Worm (Caenorhabditis elegans) whole organism, L4 larva: ENCODE measurements around the gene B0546.3.

ENCODE experiments used
- T26A8.4 ChIP-seq: fragments of 200-800 bp; sonication (Bioruptor generic); IDR thresholded peaks from 2 replicates; pipeline ENCODE4 v1.3.6; 2022; ENCODE audit warnings: missing genetic modification characterization, missing compliant biosample characterization
- Y105C5A.15 ChIP-seq: fragments of 200-800 bp; sonication (Bioruptor generic); IDR thresholded peaks from 2 replicates; pipeline ENCODE4 v1.3.6; 2022; ENCODE audit warnings: missing genetic modification characterization, missing compliant biosample characterization
- Y5F2A.4 ChIP-seq: fragments of 200-800 bp; sonication (Bioruptor generic); optimal IDR thresholded peaks from 2 replicates; lab custom pipeline; 2018; ENCODE audit warnings: mild to moderate bottlenecking, missing genetic modification characterization, missing compliant biosample characterization
- Y75B8A.6 ChIP-seq: fragments of 200-800 bp; sonication (Bioruptor generic); IDR thresholded peaks from 2 replicates; pipeline ENCODE4 v1.3.6; 2022; ENCODE audit warnings: missing genetic modification reagents, missing genetic modification characterization, missing compliant biosample characterization
- ZK546.5 ChIP-seq, 2 experiments: sonication (generic microtip); optimal IDR thresholded peaks; 2 replicates each; lab custom pipeline; 2017; ENCODE audit warnings: missing biosample characterization in 2 of 2, missing genetic modification characterization in 2 of 2
- aha-1 ChIP-seq: fragments of 150-350 bp; peaks from one replicate; lab custom pipeline; 2014; ENCODE audit warnings: missing biosample characterization, missing genetic modification characterization
- aly-2 ChIP-seq: sonication (generic microtip); optimal IDR thresholded peaks from 2 replicates; lab custom pipeline; 2018; ENCODE audit warnings: missing biosample characterization, missing genetic modification characterization
- ceh-20 ChIP-seq: fragments of 200-800 bp; sonication (Bioruptor generic); IDR thresholded peaks from 2 replicates; pipeline ENCODE4 v1.3.6; 2022; ENCODE audit warnings: missing genetic modification reagents, missing genetic modification characterization, missing compliant biosample characterization
- ceh-28 ChIP-seq: fragments of 150-350 bp; optimal IDR thresholded peaks from 2 replicates; lab custom pipeline; 2014; ENCODE audit warnings: missing biosample characterization, missing genetic modification reagents, missing genetic modification characterization
- ceh-44 ChIP-seq: fragments of 200-800 bp; sonication (Bioruptor generic); IDR thresholded peaks from 2 replicates; pipeline ENCODE4 v1.3.6; 2022; ENCODE audit warnings: missing genetic modification reagents, missing genetic modification characterization, missing compliant biosample characterization
- ceh-62 ChIP-seq: sonication (generic microtip); optimal IDR thresholded peaks from 2 replicates; lab custom pipeline; 2017; ENCODE audit warnings: missing biosample characterization, missing genetic modification characterization
- ceh-82 ChIP-seq: sonication (generic microtip); optimal IDR thresholded peaks from 2 replicates; lab custom pipeline; 2017; ENCODE audit warnings: missing biosample characterization, missing genetic modification characterization
- ctbp-1 ChIP-seq: fragments of 200-800 bp; sonication (Bioruptor generic); IDR thresholded peaks from 2 replicates; pipeline ENCODE4 v1.3.6; 2022; ENCODE audit warnings: missing genetic modification reagents, missing genetic modification characterization, missing compliant biosample characterization
- daf-16 ChIP-seq, 3 experiments: sonication (generic microtip); optimal IDR thresholded peaks; 2 replicates each; lab custom pipeline; 2016 to 2017; ENCODE audit warnings: missing genetic modification characterization in 3 of 3, missing genetic modification reagents in 3 of 3, mild to moderate bottlenecking in 2 of 3, missing compliant biosample characterization in 2 of 3, missing biosample characterization in 1 of 3, moderate library complexity in 1 of 3
- daf-19 ChIP-seq: fragments of 200-800 bp; sonication (Bioruptor generic); conservative IDR thresholded peaks from 2 replicates; pipeline ENCODE4 v1.3.6; 2022; ENCODE audit warnings: missing genetic modification characterization, missing compliant biosample characterization
- daf-8 ChIP-seq: fragments of 200-800 bp; sonication (Bioruptor generic); IDR thresholded peaks from 2 replicates; pipeline ENCODE4 v1.3.6; 2022; ENCODE audit warnings: missing genetic modification characterization, missing compliant biosample characterization
- dmd-8 ChIP-seq: fragments of 200-800 bp; sonication (Bioruptor generic); IDR thresholded peaks from 2 replicates; pipeline ENCODE4 v1.3.6; 2022; ENCODE audit warnings: missing genetic modification characterization, missing compliant biosample characterization
- dpl-1 ChIP-seq: fragments of 150-350 bp; optimal IDR thresholded peaks from 2 replicates; lab custom pipeline; 2014; ENCODE audit warnings: missing biosample characterization, missing genetic modification reagents, missing genetic modification characterization
- duxl-1 ChIP-seq: sonication (generic microtip); optimal IDR thresholded peaks from 2 replicates; lab custom pipeline; 2016; ENCODE audit warnings: mild to moderate bottlenecking, missing genetic modification characterization, moderate library complexity, missing compliant biosample characterization; ENCODE audit not compliant: poor library complexity
- egl-27 ChIP-seq: sonication (generic microtip); optimal IDR thresholded peaks from 3 replicates; lab custom pipeline; 2017; ENCODE audit warnings: missing biosample characterization, missing genetic modification reagents, missing genetic modification characterization
- fos-1 ChIP-seq: fragments of 150-350 bp; optimal IDR thresholded peaks from 2 replicates; lab custom pipeline; 2014; ENCODE audit warnings: missing biosample characterization, missing genetic modification characterization
- gei-8 ChIP-seq: fragments of 200-800 bp; sonication (Bioruptor generic); optimal IDR thresholded peaks from 2 replicates; lab custom pipeline; 2018; ENCODE audit warnings: mild to moderate bottlenecking, missing genetic modification characterization, missing compliant biosample characterization
- jun-1 ChIP-seq: fragments of 150-350 bp; optimal IDR thresholded peaks from 2 replicates; lab custom pipeline; 2014; ENCODE audit warnings: missing biosample characterization, missing genetic modification reagents, missing genetic modification characterization
- lin-15B ChIP-seq: fragments of 150-350 bp; sonication (generic microtip); optimal IDR thresholded peaks from 3 replicates; lab custom pipeline; 2014; ENCODE audit warnings: missing biosample characterization, missing genetic modification characterization
- lin-29 ChIP-seq: fragments of 200-800 bp; sonication (Bioruptor generic); IDR thresholded peaks from 2 replicates; pipeline ENCODE4 v1.3.6; 2022; ENCODE audit warnings: missing genetic modification reagents, missing genetic modification characterization, missing compliant biosample characterization
- lir-3 ChIP-seq: sonication (generic microtip); optimal IDR thresholded peaks from 2 replicates; lab custom pipeline; 2016; ENCODE audit warnings: mild to moderate bottlenecking, missing genetic modification characterization, missing compliant biosample characterization
- mdl-1 ChIP-seq, 2 experiments: fragments of 150-350 bp in 1 of 2; sonication (generic microtip) in 1 of 2; optimal IDR thresholded peaks; 2 replicates each; lab custom pipeline; 2014 to 2017; ENCODE audit warnings: missing biosample characterization in 2 of 2, missing genetic modification characterization in 2 of 2
- mep-1 ChIP-seq: fragments of 150-350 bp; sonication (generic microtip); optimal IDR thresholded peaks from 3 replicates; lab custom pipeline; 2014; ENCODE audit warnings: missing biosample characterization, missing genetic modification characterization
- mes-2 ChIP-seq: sonication (generic microtip); optimal IDR thresholded peaks from 2 replicates; lab custom pipeline; 2016; ENCODE audit warnings: missing genotype, mild to moderate bottlenecking, missing genetic modification characterization, missing compliant biosample characterization; ENCODE audit not compliant: poor library complexity, severe bottlenecking
- mxl-3 ChIP-seq: fragments of 200-800 bp; sonication (Bioruptor generic); optimal IDR thresholded peaks from 2 replicates; lab custom pipeline; 2018; ENCODE audit warnings: mild to moderate bottlenecking, missing genetic modification characterization, missing compliant biosample characterization
- nhr-10 ChIP-seq: fragments of 150-350 bp; optimal IDR thresholded peaks from 2 replicates; lab custom pipeline; 2014; ENCODE audit warnings: missing biosample characterization, missing genetic modification characterization
- nhr-102 ChIP-seq: sonication (generic microtip); optimal IDR thresholded peaks from 2 replicates; lab custom pipeline; 2016; ENCODE audit warnings: mild to moderate bottlenecking, missing genetic modification characterization, moderate library complexity, missing compliant biosample characterization
- nhr-11 ChIP-seq: fragments of 150-350 bp; optimal IDR thresholded peaks from 2 replicates; lab custom pipeline; 2014; ENCODE audit warnings: missing biosample characterization, missing genetic modification characterization
- nhr-28 ChIP-seq: fragments of 150-350 bp; optimal IDR thresholded peaks from 2 replicates; lab custom pipeline; 2014; ENCODE audit warnings: missing biosample characterization, missing genetic modification characterization
- nhr-41 ChIP-seq: fragments of 200-800 bp; sonication (Bioruptor generic); IDR thresholded peaks from 2 replicates; pipeline ENCODE4 v1.3.6; 2022; ENCODE audit warnings: missing genetic modification reagents, missing genetic modification characterization, missing compliant biosample characterization
- nhr-42 ChIP-seq: fragments of 200-800 bp; sonication (Bioruptor generic); IDR thresholded peaks from 2 replicates; pipeline ENCODE4 v1.3.6; 2022; ENCODE audit warnings: missing genetic modification characterization, missing compliant biosample characterization
- nhr-77 ChIP-seq: fragments of 150-350 bp; optimal IDR thresholded peaks from 2 replicates; lab custom pipeline; 2014; ENCODE audit warnings: missing biosample characterization, missing genetic modification characterization
- pqm-1 ChIP-seq: sonication (generic microtip); optimal IDR thresholded peaks from 2 replicates; lab custom pipeline; 2017; ENCODE audit warnings: missing biosample characterization, missing genetic modification characterization
- saeg-2 ChIP-seq: fragments of 200-800 bp; sonication (Bioruptor generic); IDR thresholded peaks from 2 replicates; pipeline ENCODE4 v1.3.6; 2022; ENCODE audit warnings: missing genetic modification reagents, missing genetic modification characterization, missing compliant biosample characterization
- set-16 ChIP-seq: fragments of 200-800 bp; sonication (Bioruptor generic); IDR thresholded peaks from 2 replicates; pipeline ENCODE4 v1.3.6; 2022; ENCODE audit warnings: missing genetic modification reagents, missing genetic modification characterization, missing compliant biosample characterization
- snpc-4 ChIP-seq: fragments of 150-350 bp; optimal IDR thresholded peaks from 2 replicates; lab custom pipeline; 2014; ENCODE audit warnings: missing biosample characterization, missing genetic modification characterization
- spr-1 ChIP-seq: sonication (generic microtip); optimal IDR thresholded peaks from 2 replicates; lab custom pipeline; 2016; ENCODE audit warnings: mild to moderate bottlenecking, missing genetic modification characterization, missing compliant biosample characterization
- spr-3 ChIP-seq: fragments of 200-800 bp; sonication (Bioruptor generic); optimal IDR thresholded peaks from 2 replicates; lab custom pipeline; 2018; ENCODE audit warnings: mild to moderate bottlenecking, missing genetic modification characterization, missing compliant biosample characterization
- unc-130 ChIP-seq: sonication (generic microtip); optimal IDR thresholded peaks from 2 replicates; lab custom pipeline; 2016; ENCODE audit warnings: missing genetic modification reagents, missing genetic modification characterization, missing compliant biosample characterization
- zag-1 ChIP-seq: fragments of 150-350 bp; optimal IDR thresholded peaks from 2 replicates; lab custom pipeline; 2014; ENCODE audit warnings: missing biosample characterization, missing genetic modification characterization
- ztf-11 ChIP-seq: fragments of 150-350 bp; optimal IDR thresholded peaks from 2 replicates; lab custom pipeline; 2014; ENCODE audit warnings: missing biosample characterization, missing genetic modification characterization

B0546.3 gene

DNA sequence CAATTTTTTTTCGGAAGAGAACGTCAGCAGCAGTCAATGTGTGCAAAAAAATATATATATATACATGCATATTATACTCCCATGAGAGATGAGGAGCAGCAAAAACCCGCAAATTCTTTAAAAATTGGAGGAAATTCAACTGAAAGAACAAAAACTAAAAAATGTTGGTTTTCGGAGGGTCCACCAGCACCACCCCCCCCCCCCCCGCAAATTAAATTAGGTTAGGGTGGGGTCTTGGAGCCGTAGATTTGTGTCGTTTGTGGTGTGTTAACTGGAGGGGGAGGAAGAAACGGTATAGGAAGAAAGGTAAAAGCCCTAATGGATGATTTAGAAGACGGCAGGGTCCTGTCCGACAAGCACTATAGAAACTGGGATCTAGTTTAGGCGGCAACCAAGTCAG is 34.3 kb downstream of the B0546.3 start:
- peak; percentile 69 for TF ChIP-seq set-16 (GFP tag; lab: Robert Waterston, UW)
- TF ChIP-seq duxl-1 (tag; lab: Kevin White, UChicago) = no peak
- TF ChIP-seq fos-1 (tag; lab: Kevin White, UChicago) = no peak

- TF ChIP-seq ceh-62 (tag; lab: Kevin White, UChicago) (no peak), nhr-77 (tag; lab: Kevin White, UChicago) (no peak), ceh-20 (no peak), nhr-42 (GFP tag; lab: Robert Waterston, UW) (no peak), daf-16 (GFP tag; optimal IDR thresholded peaks at IDR 0.05; lab: Kevin White, UChicago) (no peak), daf-16 (tag; optimal IDR thresholded peaks at IDR 0.05; lab: Kevin White, UChicago) (no peak), dmd-8 (no peak), daf-19 (GFP tag; lab: Robert Waterston, UW) (no peak), mdl-1 (tag; optimal IDR thresholded peaks at IDR 0.05; lab: Kevin White, UChicago) (no peak), Y75B8A.6 (GFP tag; lab: Robert Waterston, UW) (no peak), ceh-82 (tag; lab: Kevin White, UChicago) (no peak), daf-8 (GFP tag; lab: Robert Waterston, UW) (no peak), ztf-11 (tag; lab: Kevin White, UChicago) (no peak), lir-3 (tag; lab: Kevin White, UChicago) (no peak), T26A8.4 (GFP tag; lab: Robert Waterston, UW) (no peak), unc-130 (GFP tag; lab: Kevin White, UChicago) (no peak), ctbp-1 (GFP tag; lab: Robert Waterston, UW) (no peak), aha-1 (tag; lab: Kevin White, UChicago) (peak; percentile 96), set-16 (GFP tag; lab: Robert Waterston, UW) (peak; percentile 20; the same call in 1 of the 2 replicates)
- TF ChIP-seq, all 104 proteins: peak for 2
Measured at ce11 chrIV:3345484-3345883, 37.2 kb downstream of the B0546.3 start.

DNA sequence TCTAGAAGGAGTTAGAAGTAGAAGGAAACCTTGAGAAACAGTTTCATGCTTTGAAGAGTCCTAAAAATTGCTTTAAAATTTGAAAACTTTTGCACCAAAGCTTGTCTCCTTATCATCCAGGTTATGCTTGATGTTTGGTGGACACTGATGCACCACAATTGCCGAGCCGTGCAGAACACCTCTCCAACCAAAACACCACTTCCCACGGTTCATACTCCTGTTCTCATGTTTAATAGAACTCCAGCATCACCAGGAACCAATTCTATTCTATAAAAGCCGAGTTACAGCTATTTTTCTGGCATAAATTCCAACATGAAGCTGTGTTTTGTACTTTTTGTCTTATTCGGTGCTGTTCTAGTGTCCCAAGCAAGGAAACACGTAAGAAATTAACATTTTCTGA is 41.5 kb downstream of the B0546.3 start, which contains the start of gene F42A6.2:
F42A6.2 (plus strand) TSS at position 301 of the 400 bp plus-strand sequence.
- TF ChIP-seq nhr-10 (tag; lab: Kevin White, UChicago) (no peak), aha-1 (tag; lab: Kevin White, UChicago) (peak; percentile 18)
- TF ChIP-seq, all 104 proteins: peak for 1

DNA sequence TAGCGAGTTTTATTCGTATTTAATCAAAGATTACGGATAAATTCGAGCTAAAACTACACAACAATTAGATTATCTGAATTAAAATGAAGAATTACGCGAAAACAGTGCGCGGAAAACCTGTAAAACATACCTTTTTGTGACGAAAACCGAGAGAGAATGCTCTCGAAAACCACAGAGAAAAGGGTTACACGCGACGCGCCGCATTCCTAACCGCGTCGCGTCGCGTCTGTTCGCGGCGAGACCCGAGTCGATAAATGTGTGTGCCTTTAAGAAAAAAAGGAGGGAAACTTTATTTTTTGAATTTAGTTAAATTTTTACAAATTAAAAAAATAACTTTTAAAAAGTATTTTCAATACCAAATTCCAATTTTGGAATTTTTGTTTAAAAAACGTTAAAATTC is 44.0 kb downstream of the B0546.3 start, which contains the start of gene hrpa-1:
hrpa-1 (minus strand) TSS at position 192 of the 400 bp plus-strand sequence.
- TF ChIP-seq ceh-62 (tag; lab: Kevin White, UChicago) (no peak), spr-1 (peak; percentile 61), ceh-20 (peak; percentile 66; the same call in 1 of the 2 replicates), snpc-4 (tag; lab: Kevin White, UChicago) (peak; percentile 39), saeg-2 (GFP tag; lab: Robert Waterston, UW) (no peak), ceh-44 (GFP tag; lab: Robert Waterston, UW) (no peak), Y105C5A.15 (GFP tag; lab: Robert Waterston, UW) (no peak), mep-1 (tag; lab: Kevin White, UChicago) (peak; percentile 87), pqm-1 (tag; lab: Kevin White, UChicago) (no peak), zag-1 (tag; lab: Kevin White, UChicago) (no peak), mxl-3 (no peak), mes-2 (tag; lab: Kevin White, UChicago) (peak; percentile 88), aly-2 (tag; lab: Kevin White, UChicago) (no peak), ztf-11 (tag; lab: Kevin White, UChicago) (no peak), ZK546.5 (tag; optimal IDR thresholded peaks at IDR 0.05; lab: Kevin White, UChicago) (peak in 1 of 2 experiments; percentile 39), dpl-1 (peak; percentile 98), lin-15B (tag; lab: Kevin White, UChicago) (no peak), nhr-11 (tag; lab: Kevin White, UChicago) (peak; percentile 51), egl-27 (tag; lab: Kevin White, UChicago) (no peak), nhr-28 (tag; lab: Kevin White, UChicago) (peak; percentile 45), jun-1 (tag; lab: Kevin White, UChicago) (no peak), gei-8 (GFP tag; lab: Kevin White, UChicago) (no peak), Y5F2A.4 (GFP tag; lab: Kevin White, UChicago) (no peak), nhr-41 (no peak), nhr-102 (tag; lab: Kevin White, UChicago) (peak; percentile 61), lin-29 (GFP tag; lab: Robert Waterston, UW) (no peak), daf-19 (GFP tag; lab: Robert Waterston, UW) (no peak), ceh-28 (tag; lab: Kevin White, UChicago) (no peak), spr-3 (GFP tag; lab: Kevin White, UChicago) (no peak)
